Worm (Caenorhabditis elegans): Measurements from ENCODE around the gene sftb-6.

DNA sequence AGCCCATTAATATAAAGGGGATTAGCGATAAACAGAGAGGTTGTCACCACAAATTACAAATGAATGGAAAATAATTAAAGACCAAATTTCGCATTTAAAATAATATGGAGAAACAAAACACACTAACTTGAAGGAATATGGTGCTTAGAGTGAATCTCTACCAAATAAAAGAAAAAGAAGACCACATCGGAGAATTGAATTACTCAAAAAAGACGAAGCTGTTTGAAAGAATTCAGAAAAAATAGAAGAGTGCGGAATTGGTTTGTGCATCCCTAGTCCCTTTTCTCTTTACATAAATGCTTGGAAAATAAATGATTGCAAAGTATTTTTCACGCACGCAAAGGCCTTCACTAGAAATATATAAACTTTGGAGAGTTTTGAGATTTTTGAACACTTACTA lies 24.3 kb upstream of the sftb-6 start:
- TF ChIP-seq zag-1 (tag; optimal IDR thresholded peaks at IDR 0.05) (no peak), ama-1 (optimal IDR thresholded peaks at IDR 0.05) (no peak), fos-1 (tag; optimal IDR thresholded peaks at IDR 0.05) (no peak), nhr-47 (tag; optimal IDR thresholded peaks at IDR 0.05) (no peak), mep-1 (tag; optimal IDR thresholded peaks at IDR 0.05) (no peak), pqm-1 (tag; optimal IDR thresholded peaks at IDR 0.05) (no peak), elt-3 (tag; optimal IDR thresholded peaks at IDR 0.05) (no peak), nhr-11 (tag; optimal IDR thresholded peaks at IDR 0.05) (no peak), nhr-12 (tag; optimal IDR thresholded peaks at IDR 0.05) (no peak), sox-4 (tag; optimal IDR thresholded peaks at IDR 0.05) (no peak)

Measured in whole organism, L1 larva.